Fruit fly (Drosophila melanogaster): ENCODE data around the gene alpha-Man-IIa.

- TF ChIP-seq h (optimal IDR thresholded peaks at IDR 0.05) = no peak
- no peak for TF ChIP-seq insv (optimal IDR thresholded peaks at IDR 0.05)
- TF ChIP-seq Myc (optimal IDR thresholded peaks at IDR 0.05) = no peak
- TF ChIP-seq psq (optimal IDR thresholded peaks at IDR 0.05) = no peak
Measured at dm6 chr3R:9433774-9434173, 21.4 kb downstream of the alpha-Man-IIa start.

All from Kc167 (cell line).